Worm (Caenorhabditis elegans) whole organism, L2 larva: Measurements from ENCODE around the gene F43G6.17.

Experiments
- C34F6.9 ChIP-seq: fragments of 150-350 bp; optimal IDR thresholded peaks from 2 replicates; lab custom pipeline; 2014; ENCODE audit warnings: missing biosample characterization, missing genetic modification characterization
- F13H6.1 ChIP-seq: sonication (generic microtip); optimal IDR thresholded peaks from 2 replicates; lab custom pipeline; 2016; ENCODE audit warnings: missing genetic modification characterization, missing compliant biosample characterization
- R02D3.7 ChIP-seq: fragments of 150-350 bp; optimal IDR thresholded peaks from 2 replicates; lab custom pipeline; 2014; ENCODE audit warnings: missing biosample characterization, missing genetic modification characterization
- Y55F3AM.14 ChIP-seq: fragments of 200-800 bp; sonication (Bioruptor generic); optimal IDR thresholded peaks from 2 replicates; lab custom pipeline; 2018; ENCODE audit warnings: mild to moderate bottlenecking, missing genetic modification characterization, missing compliant biosample characterization
- aly-2 ChIP-seq: fragments of 150-350 bp; optimal IDR thresholded peaks from 2 replicates; lab custom pipeline; 2014; ENCODE audit warnings: missing biosample characterization, missing genetic modification characterization
- ama-1 ChIP-seq: fragments of 150-350 bp; optimal IDR thresholded peaks from 2 replicates; lab custom pipeline; 2018; ENCODE audit warnings: inconsistent platforms
- blmp-1 ChIP-seq: sonication (generic microtip); optimal IDR thresholded peaks from 2 replicates; lab custom pipeline; 2017; ENCODE audit warnings: missing genetic modification characterization, mild to moderate bottlenecking, missing compliant biosample characterization, antibody characterized with exemption, moderate library complexity; ENCODE audit not compliant: insufficient read depth
- crh-2 ChIP-seq: sonication (generic microtip); optimal IDR thresholded peaks from 2 replicates; lab custom pipeline; 2017; ENCODE audit warnings: missing biosample characterization, missing genetic modification characterization
- egl-27 ChIP-seq: sonication (generic microtip); optimal IDR thresholded peaks from 3 replicates; lab custom pipeline; 2017; ENCODE audit warnings: missing biosample characterization, missing genetic modification reagents, missing genetic modification characterization
- elt-1 ChIP-seq: fragments of 150-350 bp; optimal IDR thresholded peaks from 2 replicates; lab custom pipeline; 2014; ENCODE audit warnings: missing biosample characterization, missing genetic modification characterization
- fos-1 ChIP-seq: fragments of 150-350 bp; optimal IDR thresholded peaks from 2 replicates; lab custom pipeline; 2014; ENCODE audit warnings: missing biosample characterization, missing genetic modification characterization
- lin-11 ChIP-seq: fragments of 150-350 bp; sonication (generic microtip); optimal IDR thresholded peaks from 2 replicates; lab custom pipeline; 2014; ENCODE audit warnings: missing biosample characterization, missing genetic modification characterization, inconsistent platforms, mixed read lengths
- lin-13 ChIP-seq: fragments of 150-350 bp; optimal IDR thresholded peaks from 2 replicates; lab custom pipeline; 2014; ENCODE audit warnings: missing biosample characterization, missing genetic modification reagents, missing genetic modification characterization
- lin-39 ChIP-seq: fragments of 150-350 bp; optimal IDR thresholded peaks from 2 replicates; lab custom pipeline; 2014; ENCODE audit warnings: missing biosample characterization, missing genetic modification reagents, missing genetic modification characterization
- lsy-2 ChIP-seq, 2 experiments: fragments of 150-350 bp in 1 of 2; sonication (generic microtip) in 1 of 2; optimal IDR thresholded peaks; 2 replicates each; lab custom pipeline; 2014 to 2017; ENCODE audit warnings: missing biosample characterization in 2 of 2, missing genetic modification characterization in 2 of 2
- mbf-1 ChIP-seq: sonication (generic microtip); optimal IDR thresholded peaks from 2 replicates; lab custom pipeline; 2017; ENCODE audit warnings: missing biosample characterization, missing genetic modification characterization
- mdl-1 ChIP-seq, 2 experiments: fragments of 150-350 bp in 1 of 2; sonication (generic microtip) in 1 of 2; optimal IDR thresholded peaks; 2 replicates each; lab custom pipeline; 2017; ENCODE audit warnings: missing biosample characterization in 2 of 2, missing genetic modification characterization in 2 of 2
- nhr-11 ChIP-seq: fragments of 150-350 bp; optimal IDR thresholded peaks from 2 replicates; lab custom pipeline; 2014; ENCODE audit warnings: missing biosample characterization, missing genetic modification characterization
- nhr-129 ChIP-seq: fragments of 150-350 bp; optimal IDR thresholded peaks from 2 replicates; lab custom pipeline; 2014; ENCODE audit warnings: missing biosample characterization, missing genetic modification characterization
- nhr-21 ChIP-seq: fragments of 150-350 bp; optimal IDR thresholded peaks from 2 replicates; lab custom pipeline; 2014; ENCODE audit warnings: missing biosample characterization, missing genetic modification characterization
- nhr-237 ChIP-seq: fragments of 150-350 bp; optimal IDR thresholded peaks from 2 replicates; lab custom pipeline; 2014; ENCODE audit warnings: missing biosample characterization, missing genetic modification characterization
- nhr-25 ChIP-seq: fragments of 150-350 bp; sonication (generic microtip); optimal IDR thresholded peaks from 3 replicates; lab custom pipeline; 2014; ENCODE audit warnings: missing biosample characterization, missing genetic modification characterization
- nhr-77 ChIP-seq: fragments of 150-350 bp; optimal IDR thresholded peaks from 2 replicates; lab custom pipeline; 2014; ENCODE audit warnings: missing biosample characterization, missing genetic modification characterization
- sem-4 ChIP-seq: fragments of 150-350 bp; optimal IDR thresholded peaks from 2 replicates; lab custom pipeline; 2014; ENCODE audit warnings: missing biosample characterization, missing genetic modification reagents, missing genetic modification characterization
- sma-3 ChIP-seq: sonication (generic microtip); optimal IDR thresholded peaks from 2 replicates; lab custom pipeline; 2016; ENCODE audit warnings: missing genetic modification reagents, missing genetic modification characterization, missing compliant biosample characterization
- sma-9 ChIP-seq, 2 experiments: fragments of 150-350 bp in 1 of 2; sonication (generic microtip) in 1 of 2; optimal IDR thresholded peaks; 2 replicates each; lab custom pipeline; 2014 to 2016; ENCODE audit warnings: missing genetic modification characterization in 2 of 2, mild to moderate bottlenecking in 1 of 2, missing biosample characterization in 1 of 2, missing compliant biosample characterization in 1 of 2, missing genetic modification reagents in 1 of 2, moderate library complexity in 1 of 2
- snpc-4 ChIP-seq: fragments of 150-350 bp; optimal IDR thresholded peaks from 2 replicates; lab custom pipeline; 2014; ENCODE audit warnings: missing biosample characterization, missing genetic modification characterization
- unc-55 ChIP-seq: fragments of 150-350 bp; sonication (generic microtip); optimal IDR thresholded peaks from 3 replicates; lab custom pipeline; 2014; ENCODE audit warnings: missing biosample characterization, missing genetic modification reagents, missing genetic modification characterization
- unc-62 ChIP-seq: fragments of 150-350 bp; optimal IDR thresholded peaks from 2 replicates; lab custom pipeline; 2014; ENCODE audit warnings: missing biosample characterization, missing genetic modification reagents, missing genetic modification characterization
- ztf-1 ChIP-seq: fragments of 200-800 bp; sonication (Bioruptor generic); conservative IDR thresholded peaks from 2 replicates; pipeline ENCODE4 v1.3.6; 2022; ENCODE audit warnings: missing genetic modification characterization, missing compliant biosample characterization
- ztf-11 ChIP-seq: sonication (generic microtip); optimal IDR thresholded peaks from 2 replicates; lab custom pipeline; 2017; ENCODE audit warnings: missing biosample characterization, missing genetic modification characterization

F43G6.17 gene

DNA sequence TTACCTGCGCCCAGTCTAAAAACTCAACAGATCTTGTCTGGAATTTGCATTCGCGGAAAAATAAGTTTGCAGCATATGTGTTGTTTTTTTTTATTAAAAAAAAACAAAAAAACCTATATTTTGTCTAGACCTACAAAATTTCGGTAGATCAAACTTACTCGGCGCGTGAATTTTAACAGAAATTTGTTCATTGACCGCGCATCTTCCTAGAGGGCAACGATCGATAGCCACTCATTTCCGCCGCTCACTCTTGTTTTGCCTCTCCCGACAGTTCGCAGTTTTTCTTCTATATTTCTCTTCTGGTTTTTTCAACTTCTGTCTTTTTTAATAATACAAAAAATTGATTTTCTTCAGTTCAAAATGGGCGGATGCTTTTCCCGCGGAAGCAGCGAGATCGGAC is 7.9 kb downstream of the F43G6.17 start, which contains the start of gene F43G6.7:
TSS of gene F43G6.7 (plus strand) at position 355 of the 400 bp plus-strand sequence.
- TF ChIP-seq blmp-1 (tag; lab: Kevin White, UChicago) = no peak
- no peak for TF ChIP-seq nhr-77 (tag; lab: Kevin White, UChicago)
- TF ChIP-seq elt-1 (tag; lab: Kevin White, UChicago) = no peak
- TF ChIP-seq nhr-237 (tag; lab: Kevin White, UChicago) = no peak
- TF ChIP-seq R02D3.7 (tag; lab: Kevin White, UChicago) = no peak
- TF ChIP-seq ztf-11 (tag; lab: Kevin White, UChicago) = no peak
- TF ChIP-seq fos-1 = no peak
- no peak for TF ChIP-seq sma-9 (GFP tag; optimal IDR thresholded peaks at IDR 0.05; lab: Kevin White, UChicago)
- TF ChIP-seq sma-9 (tag; optimal IDR thresholded peaks at IDR 0.05; lab: Kevin White, UChicago) = no peak

DNA sequence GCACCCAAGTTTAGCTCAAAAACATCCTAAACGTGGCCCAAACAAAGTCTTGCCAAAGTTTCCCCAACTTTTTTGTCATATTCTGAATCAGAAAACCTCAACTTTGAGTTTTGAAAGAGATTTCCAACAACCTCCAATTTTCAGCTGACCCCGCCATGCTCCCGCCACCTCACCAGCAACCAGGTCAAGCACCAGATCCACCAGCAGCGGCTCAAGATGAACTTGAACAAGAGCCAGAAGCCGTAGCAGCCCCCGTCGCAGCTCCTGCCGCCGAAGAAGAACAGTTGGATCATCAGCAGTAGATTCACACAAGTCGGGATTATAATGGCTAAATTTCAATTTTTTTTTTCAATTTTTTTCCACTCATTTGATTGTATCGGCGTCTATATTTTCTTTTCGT is 8.7 kb downstream of the F43G6.17 start:
- TF ChIP-seq mbf-1 = no peak
- TF ChIP-seq Y55F3AM.14 (GFP tag; lab: Kevin White, UChicago) = no peak
- TF ChIP-seq ztf-11 (tag; lab: Kevin White, UChicago) = no peak
- no peak for TF ChIP-seq snpc-4 (tag; lab: Kevin White, UChicago)
- TF ChIP-seq mdl-1 (tag; optimal IDR thresholded peaks at IDR 0.05; lab: Kevin White, UChicago) = no peak
- TF ChIP-seq lin-39 (tag; lab: Kevin White, UChicago) = no peak
- TF ChIP-seq egl-27 (tag; lab: Kevin White, UChicago) = no peak
- TF ChIP-seq sem-4 (tag; lab: Kevin White, UChicago) = no peak
- TF ChIP-seq lsy-2 (tag; optimal IDR thresholded peaks at IDR 0.05; lab: Kevin White, UChicago) = no peak
- TF ChIP-seq unc-55 (GFP tag; lab: Kevin White, UChicago) = no peak
- no peak for TF ChIP-seq nhr-21 (tag; lab: Kevin White, UChicago)
- TF ChIP-seq unc-62 (GFP tag; lab: Kevin White, UChicago) = no peak
- no peak for TF ChIP-seq C34F6.9 (tag; lab: Kevin White, UChicago)
- no peak for TF ChIP-seq R02D3.7 (tag; lab: Kevin White, UChicago)
- no peak for TF ChIP-seq aly-2 (tag; lab: Kevin White, UChicago)
- TF ChIP-seq, all 48 proteins: peak for 0

DNA sequence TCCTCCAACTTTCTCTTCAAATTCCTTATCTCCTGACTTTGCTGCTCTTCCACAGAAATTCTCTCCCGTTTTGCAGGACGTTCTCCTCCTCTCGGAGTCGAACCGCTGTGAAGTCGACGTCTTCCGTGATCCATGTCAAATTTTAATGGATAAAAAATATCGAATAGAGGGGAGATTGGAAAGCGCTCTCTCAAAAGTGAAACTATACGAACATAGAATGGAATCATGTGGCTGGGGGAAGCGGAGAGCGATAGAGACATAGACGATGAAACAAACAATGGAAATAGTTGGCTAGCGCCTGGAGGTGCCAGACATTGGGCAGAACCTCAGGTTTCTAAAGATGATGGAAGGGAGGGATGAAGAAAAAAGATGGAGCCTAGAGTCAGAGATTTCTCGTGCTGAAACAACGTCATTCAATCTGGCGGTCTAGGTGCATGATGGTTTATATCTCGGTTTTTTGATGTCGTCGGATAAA is 11.4 kb downstream of the F43G6.17 start, which contains the start of gene F43G6.8:
TSS of gene F43G6.8 (minus strand) at position 198 of the 475 bp plus-strand sequence.
- TF ChIP-seq ama-1 (lab: Kevin White, UChicago) (peak; percentile 79), sma-3 (no peak), lin-11 (tag; lab: Kevin White, UChicago) (peak; percentile 29), C34F6.9 (tag; lab: Kevin White, UChicago) (peak; percentile 81), lin-13 (GFP tag; lab: Kevin White, UChicago) (peak; percentile 4), ztf-1 (no peak), unc-55 (GFP tag; lab: Kevin White, UChicago) (peak; percentile 50), nhr-21 (tag; lab: Kevin White, UChicago) (peak; percentile 10), nhr-237 (tag; lab: Kevin White, UChicago) (no peak), fos-1 (peak; percentile 13), nhr-25 (tag; lab: Kevin White, UChicago) (peak; percentile 6), mdl-1 (tag; optimal IDR thresholded peaks at IDR 0.05; lab: Kevin White, UChicago) (no peak), nhr-11 (no peak), sma-9 (GFP tag; optimal IDR thresholded peaks at IDR 0.05; lab: Kevin White, UChicago) (peak; percentile 42), sma-9 (tag; optimal IDR thresholded peaks at IDR 0.05; lab: Kevin White, UChicago) (no peak), snpc-4 (tag; lab: Kevin White, UChicago) (peak; percentile 2), blmp-1 (tag; lab: Kevin White, UChicago) (peak; percentile 32), F13H6.1 (tag; lab: Kevin White, UChicago) (no peak), nhr-77 (tag; lab: Kevin White, UChicago) (no peak), lsy-2 (tag; optimal IDR thresholded peaks at IDR 0.05; lab: Kevin White, UChicago) (peak in 1 of 2 experiments; percentile 61), crh-2 (tag; lab: Kevin White, UChicago) (peak; percentile 30), nhr-129 (tag; lab: Kevin White, UChicago) (peak; percentile 83)
- TF ChIP-seq, all 48 proteins: peak for 14

DNA sequence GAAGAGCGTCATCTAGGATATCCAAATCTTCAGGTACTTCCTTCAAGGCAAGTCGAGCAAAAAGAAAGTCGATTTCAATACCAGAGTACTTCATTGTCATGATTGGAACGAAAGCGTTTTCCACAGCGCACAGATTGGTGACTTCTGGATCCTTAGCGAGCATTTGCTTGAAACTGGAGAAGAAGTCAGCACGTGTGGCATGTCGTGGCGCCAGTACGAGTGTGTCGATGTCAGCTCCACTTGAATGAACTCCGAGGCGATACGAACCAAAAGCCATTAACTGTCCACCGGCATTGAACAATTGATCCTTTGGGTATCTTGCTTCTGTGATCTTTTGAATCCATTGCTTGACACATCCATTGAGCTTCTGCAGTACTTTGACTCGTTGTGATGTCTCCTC is 13.5 kb downstream of the F43G6.17 start:
- TF ChIP-seq lin-39 (tag; lab: Kevin White, UChicago) = no peak
- TF ChIP-seq C34F6.9 (tag; lab: Kevin White, UChicago) = no peak
- no peak for TF ChIP-seq lin-13 (GFP tag; lab: Kevin White, UChicago)
- no peak for TF ChIP-seq R02D3.7 (tag; lab: Kevin White, UChicago)
- TF ChIP-seq, all 48 proteins: peak for 0
